Worm (Caenorhabditis elegans) whole organism, young adult: Measurements from ENCODE around the gene rab-35.

Source experiments
- T26A5.8 ChIP-seq: sonication (generic microtip); optimal IDR thresholded peaks from 2 replicates; lab custom pipeline; 2016; ENCODE audit warnings: missing genetic modification characterization, missing compliant biosample characterization
- atf-7 ChIP-seq: sonication (generic microtip); optimal IDR thresholded peaks from 2 replicates; lab custom pipeline; 2017; ENCODE audit warnings: mild to moderate bottlenecking, missing genetic modification characterization, missing compliant biosample characterization
- attf-6 ChIP-seq: fragments of 200-800 bp; sonication (Bioruptor generic); IDR thresholded peaks from 2 replicates; pipeline ENCODE4 v1.3.6; 2022; ENCODE audit warnings: missing genetic modification reagents, missing genetic modification characterization, missing compliant biosample characterization
- ceh-79 ChIP-seq: sonication (generic microtip); optimal IDR thresholded peaks from 2 replicates; lab custom pipeline; 2017; ENCODE audit warnings: mild to moderate bottlenecking, missing genetic modification characterization, missing compliant biosample characterization
- hmg-1.2 ChIP-seq: fragments of 200-800 bp; sonication (Bioruptor generic); IDR thresholded peaks from 2 replicates; pipeline ENCODE4 v1.3.6; 2022; ENCODE audit warnings: missing genetic modification reagents, missing genetic modification characterization, missing compliant biosample characterization
- lsl-1 ChIP-seq: fragments of 200-800 bp; sonication (Bioruptor generic); optimal IDR thresholded peaks from 2 replicates; lab custom pipeline; 2018; ENCODE audit warnings: mild to moderate bottlenecking, missing genetic modification characterization, moderate library complexity, missing compliant biosample characterization
- mxl-1 ChIP-seq: sonication (generic microtip); optimal IDR thresholded peaks from 2 replicates; lab custom pipeline; 2016; ENCODE audit warnings: missing genetic modification characterization, missing compliant biosample characterization
- nfyb-1 ChIP-seq: fragments of 200-800 bp; sonication (Bioruptor generic); IDR thresholded peaks from 2 replicates; pipeline ENCODE4 v1.3.6; 2022; ENCODE audit warnings: missing genetic modification reagents, missing genetic modification characterization, missing compliant biosample characterization
- rcor-1 ChIP-seq: fragments of 200-800 bp; sonication (Bioruptor generic); IDR thresholded peaks from 2 replicates; pipeline ENCODE4 v1.3.6; 2022; ENCODE audit warnings: missing genetic modification reagents, missing genetic modification characterization, missing compliant biosample characterization
- sdz-38 ChIP-seq: sonication (generic microtip); optimal IDR thresholded peaks from 2 replicates; lab custom pipeline; 2016; ENCODE audit warnings: missing genotype, missing genetic modification characterization, missing compliant biosample characterization
- tlf-1 ChIP-seq: fragments of 200-800 bp; sonication (Bioruptor generic); optimal IDR thresholded peaks from 2 replicates; lab custom pipeline; 2018; ENCODE audit warnings: mild to moderate bottlenecking, missing genetic modification characterization, missing compliant biosample characterization
- xnd-1 ChIP-seq: sonication (generic microtip); optimal IDR thresholded peaks from 2 replicates; lab custom pipeline; 2016; ENCODE audit warnings: missing genotype, missing genetic modification reagents, missing genetic modification characterization, missing compliant biosample characterization
- ztf-25 ChIP-seq: fragments of 200-800 bp; sonication (Bioruptor generic); IDR thresholded peaks from 2 replicates; pipeline ENCODE4 v1.3.6; 2022; ENCODE audit warnings: missing genetic modification reagents, missing genetic modification characterization, missing compliant biosample characterization

- TF ChIP-seq sdz-38 (tag; lab: Kevin White, UChicago) (no peak), ceh-79 (tag; lab: Kevin White, UChicago) (no peak), hmg-1.2 (GFP tag; lab: Robert Waterston, UW) (no peak), tlf-1 (no peak), mxl-1 (tag; lab: Kevin White, UChicago) (no peak), attf-6 (GFP tag; lab: Robert Waterston, UW) (no peak), xnd-1 (tag; lab: Kevin White, UChicago) (no peak), lsl-1 (GFP tag; lab: Kevin White, UChicago) (no peak), rcor-1 (GFP tag; lab: Robert Waterston, UW) (no peak), ztf-25 (GFP tag; lab: Robert Waterston, UW) (no peak), nfyb-1 (no peak), T26A5.8 (tag; lab: Kevin White, UChicago) (no peak), atf-7 (no peak)
Measured at ce11 chrIII:11269206-11269605, 42.2 kb downstream of the rab-35 start.
